Worm (Caenorhabditis elegans) whole organism, young adult: Measurements from ENCODE around the gene sid-1.

Source experiments
- B0035.1 ChIP-seq: sonication (generic microtip); optimal IDR thresholded peaks from 2 replicates; lab custom pipeline; 2016; ENCODE audit warnings: missing genetic modification characterization, mild to moderate bottlenecking, missing compliant biosample characterization, missing genotype, missing genetic modification reagents
- B0261.1 ChIP-seq: sonication (generic microtip); optimal IDR thresholded peaks from 2 replicates; lab custom pipeline; 2016; ENCODE audit warnings: mild to moderate bottlenecking, missing genetic modification characterization, moderate library complexity, missing compliant biosample characterization
- F22D6.2 ChIP-seq: sonication (generic microtip); optimal IDR thresholded peaks from 2 replicates; lab custom pipeline; 2016; ENCODE audit warnings: mild to moderate bottlenecking, missing genetic modification characterization, missing compliant biosample characterization
- F33H1.4 ChIP-seq: fragments of 200-800 bp; sonication (Bioruptor generic); IDR thresholded peaks from 2 replicates; pipeline ENCODE4 v1.3.6; 2022; ENCODE audit warnings: missing genetic modification reagents, missing genetic modification characterization, missing compliant biosample characterization
- F39B2.1 ChIP-seq: fragments of 200-800 bp; sonication (Bioruptor generic); IDR thresholded peaks from 2 replicates; pipeline ENCODE4 v1.3.6; 2022; ENCODE audit warnings: missing genetic modification reagents, missing genetic modification characterization, missing compliant biosample characterization
- F52B5.7 ChIP-seq: sonication (generic microtip); optimal IDR thresholded peaks from 2 replicates; lab custom pipeline; 2016; ENCODE audit warnings: mild to moderate bottlenecking, missing genetic modification characterization, missing compliant biosample characterization
- F57C9.4 ChIP-seq: sonication (generic microtip); optimal IDR thresholded peaks from 2 replicates; lab custom pipeline; 2017; ENCODE audit warnings: mild to moderate bottlenecking, missing genetic modification characterization, missing compliant biosample characterization
- K11D2.4 ChIP-seq: fragments of 200-800 bp; sonication (Bioruptor generic); IDR thresholded peaks from 2 replicates; pipeline ENCODE4 v1.3.6; 2022; ENCODE audit warnings: missing genetic modification reagents, missing genetic modification characterization, missing compliant biosample characterization
- Y53F4B.3 ChIP-seq: fragments of 200-800 bp; sonication (Bioruptor generic); IDR thresholded peaks from 2 replicates; pipeline ENCODE4 v1.3.6; 2022; ENCODE audit warnings: missing genetic modification reagents, missing genetic modification characterization, missing compliant biosample characterization
- aptf-2 ChIP-seq: fragments of 200-800 bp; sonication (Bioruptor generic); conservative IDR thresholded peaks from 2 replicates; pipeline ENCODE4 v1.3.6; 2022; ENCODE audit warnings: missing genetic modification reagents, missing genetic modification characterization, missing compliant biosample characterization
- aptf-3 ChIP-seq: fragments of 200-800 bp; sonication (Bioruptor generic); IDR thresholded peaks from 2 replicates; pipeline ENCODE4 v1.3.6; 2022; ENCODE audit warnings: missing genetic modification characterization, missing compliant biosample characterization
- athp-1 ChIP-seq: sonication (generic microtip); optimal IDR thresholded peaks from 2 replicates; lab custom pipeline; 2017; ENCODE audit warnings: mild to moderate bottlenecking, missing genetic modification characterization, missing compliant biosample characterization
- attf-5 ChIP-seq: fragments of 200-800 bp; sonication (Bioruptor generic); optimal IDR thresholded peaks from 2 replicates; lab custom pipeline; 2018; ENCODE audit warnings: mild to moderate bottlenecking, missing genetic modification characterization, missing compliant biosample characterization
- bed-1 ChIP-seq: fragments of 200-800 bp; sonication (Bioruptor generic); IDR thresholded peaks from 2 replicates; pipeline ENCODE4 v1.3.6; 2022; ENCODE audit warnings: missing genetic modification reagents, missing genetic modification characterization, missing compliant biosample characterization
- ccch-3 ChIP-seq: fragments of 200-800 bp; sonication (Bioruptor generic); optimal IDR thresholded peaks from 2 replicates; lab custom pipeline; 2018; ENCODE audit warnings: mild to moderate bottlenecking, missing genetic modification characterization, missing compliant biosample characterization
- dox-1 ChIP-seq: fragments of 200-800 bp; sonication (Bioruptor generic); IDR thresholded peaks from 2 replicates; pipeline ENCODE4 v1.3.6; 2022; ENCODE audit warnings: missing genetic modification reagents, missing genetic modification characterization, missing compliant biosample characterization
- egl-18 ChIP-seq: fragments of 200-800 bp; sonication (Bioruptor generic); IDR thresholded peaks from 2 replicates; pipeline ENCODE4 v1.3.6; 2022; ENCODE audit warnings: missing genetic modification reagents, missing genetic modification characterization, missing compliant biosample characterization
- ets-4 ChIP-seq: fragments of 200-800 bp; sonication (Bioruptor generic); optimal IDR thresholded peaks from 2 replicates; lab custom pipeline; 2018; ENCODE audit warnings: mild to moderate bottlenecking, missing genetic modification characterization, missing compliant biosample characterization
- gei-17 ChIP-seq: fragments of 200-800 bp; sonication (Bioruptor generic); optimal IDR thresholded peaks from 2 replicates; lab custom pipeline; 2018; ENCODE audit warnings: mild to moderate bottlenecking, missing genetic modification characterization, missing compliant biosample characterization
- him-1 ChIP-seq: sonication (generic microtip); optimal IDR thresholded peaks from 2 replicates; lab custom pipeline; 2016; ENCODE audit warnings: missing genotype, missing genetic modification reagents, missing genetic modification characterization, missing compliant biosample characterization
- hmg-20 ChIP-seq: fragments of 200-800 bp; sonication (Bioruptor generic); IDR thresholded peaks from 2 replicates; pipeline ENCODE4 v1.3.6; 2022; ENCODE audit warnings: missing genetic modification reagents, missing genetic modification characterization, missing compliant biosample characterization
- lsl-1 ChIP-seq: fragments of 200-800 bp; sonication (Bioruptor generic); optimal IDR thresholded peaks from 2 replicates; lab custom pipeline; 2018; ENCODE audit warnings: mild to moderate bottlenecking, missing genetic modification characterization, moderate library complexity, missing compliant biosample characterization
- nfyb-1 ChIP-seq: fragments of 200-800 bp; sonication (Bioruptor generic); IDR thresholded peaks from 2 replicates; pipeline ENCODE4 v1.3.6; 2022; ENCODE audit warnings: missing genetic modification reagents, missing genetic modification characterization, missing compliant biosample characterization
- pha-4 ChIP-seq: fragments of 150-350 bp; sonication (generic microtip); optimal IDR thresholded peaks from 2 replicates; lab custom pipeline; 2014; ENCODE audit warnings: missing biosample characterization, missing genetic modification reagents, missing genetic modification characterization
- sdz-38 ChIP-seq: sonication (generic microtip); optimal IDR thresholded peaks from 2 replicates; lab custom pipeline; 2016; ENCODE audit warnings: missing genotype, missing genetic modification characterization, missing compliant biosample characterization
- snpc-1.1 ChIP-seq: sonication (generic microtip); optimal IDR thresholded peaks from 2 replicates; lab custom pipeline; 2017; ENCODE audit warnings: missing genetic modification characterization, mild to moderate bottlenecking, missing compliant biosample characterization, antibody characterized with exemption, moderate library complexity, missing genotype, missing genetic modification reagents; ENCODE audit not compliant: insufficient read depth
- tbx-9 ChIP-seq: sonication (generic microtip); optimal IDR thresholded peaks from 2 replicates; lab custom pipeline; 2016; ENCODE audit warnings: borderline replicate concordance, missing genetic modification characterization, inconsistent platforms, missing compliant biosample characterization
- tlf-1 ChIP-seq: fragments of 200-800 bp; sonication (Bioruptor generic); optimal IDR thresholded peaks from 2 replicates; lab custom pipeline; 2018; ENCODE audit warnings: mild to moderate bottlenecking, missing genetic modification characterization, missing compliant biosample characterization
- ztf-22 ChIP-seq: fragments of 200-800 bp; sonication (Bioruptor generic); optimal IDR thresholded peaks from 2 replicates; lab custom pipeline; 2018; ENCODE audit warnings: mild to moderate bottlenecking, missing genetic modification characterization, moderate library complexity, missing compliant biosample characterization
- ztf-28 ChIP-seq: fragments of 200-800 bp; sonication (Bioruptor generic); IDR thresholded peaks from 2 replicates; pipeline ENCODE4 v1.3.6; 2022; ENCODE audit warnings: missing genetic modification reagents, missing genetic modification characterization, missing compliant biosample characterization

sid-1 gene

ce11 chrV:5164682-5165081 lies 44.9 kb downstream of the sid-1 start, which contains the start of gene abu-7:
TSS of gene abu-7 (minus strand) at chrV:5164782.
- TF ChIP-seq F39B2.1 (GFP tag; lab: Robert Waterston, UW) = no peak
- TF ChIP-seq tbx-9 (tag; lab: Kevin White, UChicago) = no peak
- no peak for TF ChIP-seq ztf-22
- no peak for TF ChIP-seq F33H1.4 (GFP tag; lab: Robert Waterston, UW)
- no peak for TF ChIP-seq ccch-3
- TF ChIP-seq F22D6.2 = no peak
- TF ChIP-seq, all 124 proteins: peak for 0

ce11 chrV:5165426-5165825 lies 45.7 kb downstream of the sid-1 start, which contains the start of gene srw-140:
TSS of gene srw-140 (plus strand) at chrV:5165726.
- TF ChIP-seq nfyb-1 (GFP tag; lab: Robert Waterston, UW) (no peak), F57C9.4 (tag; lab: Kevin White, UChicago) (no peak), pha-4 (tag; lab: Kevin White, UChicago) (no peak), B0035.1 (no peak), K11D2.4 (GFP tag; lab: Robert Waterston, UW) (no peak), tbx-9 (tag; lab: Kevin White, UChicago) (no peak), athp-1 (tag; lab: Kevin White, UChicago) (no peak), gei-17 (GFP tag; lab: Kevin White, UChicago) (no peak), aptf-3 (GFP tag; lab: Robert Waterston, UW) (no peak), aptf-2 (GFP tag; lab: Robert Waterston, UW) (no peak), sdz-38 (tag; lab: Kevin White, UChicago) (no peak)

ce11 chrV:5169586-5169985 lies 49.8 kb downstream of the sid-1 start, which contains the start of gene srt-64:
TSS of gene srt-64 (minus strand) at chrV:5169686.
- TF ChIP-seq tlf-1 (GFP tag; lab: Kevin White, UChicago) (no peak), egl-18 (GFP tag; lab: Robert Waterston, UW) (no peak), ztf-28 (GFP tag; lab: Robert Waterston, UW) (no peak), bed-1 (GFP tag; lab: Robert Waterston, UW) (no peak), athp-1 (tag; lab: Kevin White, UChicago) (no peak), Y53F4B.3 (GFP tag; lab: Robert Waterston, UW) (no peak), hmg-20 (GFP tag; lab: Robert Waterston, UW) (no peak), attf-5 (GFP tag; lab: Kevin White, UChicago) (no peak), F52B5.7 (tag; lab: Kevin White, UChicago) (no peak), ets-4 (no peak), aptf-2 (GFP tag; lab: Robert Waterston, UW) (no peak), him-1 (tag; lab: Kevin White, UChicago) (no peak), dox-1 (no peak), lsl-1 (GFP tag; lab: Kevin White, UChicago) (no peak), snpc-1.1 (tag; lab: Kevin White, UChicago) (no peak), B0261.1 (tag; lab: Kevin White, UChicago) (no peak)

- TF ChIP-seq aptf-2 (GFP tag; lab: Robert Waterston, UW) = no peak
Measured at ce11 chrV:5172833-5173232, 53.1 kb downstream of the sid-1 start, which contains the start of gene srt-65. TSS of gene srt-65 (minus strand) at chrV:5172933.
